Worm (Caenorhabditis elegans) whole organism, late embryonic: ENCODE data around the gene W10G11.3.

Source experiments
- C08G9.2 ChIP-seq: sonication (generic microtip); optimal IDR thresholded peaks from 2 replicates; lab custom pipeline; 2016; ENCODE audit warnings: mild to moderate bottlenecking, missing genetic modification characterization, moderate library complexity, missing compliant biosample characterization
- C38D4.7 ChIP-seq: fragments of 200-800 bp; sonication (Bioruptor generic); optimal IDR thresholded peaks from 2 replicates; lab custom pipeline; 2018; ENCODE audit warnings: mild to moderate bottlenecking, missing genetic modification characterization, moderate library complexity, missing compliant biosample characterization
- F13H6.1 ChIP-seq: sonication (generic microtip); optimal IDR thresholded peaks from 2 replicates; lab custom pipeline; 2016; ENCODE audit warnings: missing genetic modification characterization, missing compliant biosample characterization
- K02D7.2 ChIP-seq: sonication (generic microtip); optimal IDR thresholded peaks from 2 replicates; lab custom pipeline; 2017; ENCODE audit warnings: mild to moderate bottlenecking, missing genetic modification characterization, missing compliant biosample characterization
- T23F11.4 ChIP-seq: fragments of 200-800 bp; sonication (Bioruptor generic); optimal IDR thresholded peaks from 2 replicates; lab custom pipeline; 2018; ENCODE audit warnings: mild to moderate bottlenecking, missing genetic modification characterization, missing compliant biosample characterization
- ama-1 ChIP-seq: fragments of 150-350 bp; optimal IDR thresholded peaks from 2 replicates; lab custom pipeline; 2014
- ceh-14 ChIP-seq: sonication (generic microtip); optimal IDR thresholded peaks from 2 replicates; lab custom pipeline; 2016; ENCODE audit warnings: missing genotype, missing genetic modification characterization, missing compliant biosample characterization
- ceh-18 ChIP-seq: sonication (generic microtip); optimal IDR thresholded peaks from 2 replicates; lab custom pipeline; 2016; ENCODE audit warnings: missing genetic modification characterization, missing compliant biosample characterization
- ceh-2 ChIP-seq: sonication (generic microtip); optimal IDR thresholded peaks from 2 replicates; lab custom pipeline; 2016; ENCODE audit warnings: missing genotype, missing genetic modification characterization, missing compliant biosample characterization
- ceh-24 ChIP-seq: sonication (generic microtip); optimal IDR thresholded peaks from 2 replicates; lab custom pipeline; 2016; ENCODE audit warnings: mild to moderate bottlenecking, missing genetic modification characterization, missing compliant biosample characterization
- ceh-34 ChIP-seq: sonication (generic microtip); optimal IDR thresholded peaks from 2 replicates; lab custom pipeline; 2016; ENCODE audit warnings: mild to moderate bottlenecking, missing genetic modification characterization, missing compliant biosample characterization
- ceh-45 ChIP-seq: fragments of 200-800 bp; sonication (Bioruptor generic); IDR thresholded peaks from 2 replicates; pipeline ENCODE4 v1.3.6; 2022; ENCODE audit warnings: missing genetic modification reagents, missing genetic modification characterization, missing compliant biosample characterization
- ceh-9 ChIP-seq: sonication (generic microtip); optimal IDR thresholded peaks from 2 replicates; lab custom pipeline; 2016; ENCODE audit warnings: mild to moderate bottlenecking, missing genetic modification characterization, inconsistent platforms, missing compliant biosample characterization
- dmd-4 ChIP-seq: sonication (generic microtip); optimal IDR thresholded peaks from 2 replicates; lab custom pipeline; 2016; ENCODE audit warnings: borderline replicate concordance, missing genetic modification characterization, missing compliant biosample characterization
- elt-2 ChIP-seq: sonication (generic microtip); optimal IDR thresholded peaks from 2 replicates; lab custom pipeline; 2016; ENCODE audit warnings: missing genetic modification reagents, missing genetic modification characterization, missing compliant biosample characterization
- elt-4 ChIP-seq: sonication (generic microtip); optimal IDR thresholded peaks from 2 replicates; lab custom pipeline; 2016; ENCODE audit warnings: missing genetic modification characterization, missing compliant biosample characterization
- ets-4 ChIP-seq: sonication (generic microtip); optimal IDR thresholded peaks from 2 replicates; lab custom pipeline; 2016; ENCODE audit warnings: missing genetic modification characterization, missing compliant biosample characterization
- eyg-1 ChIP-seq: sonication (generic microtip); optimal IDR thresholded peaks from 2 replicates; lab custom pipeline; 2016; ENCODE audit warnings: missing genotype, missing genetic modification characterization, missing compliant biosample characterization
- fkh-10 ChIP-seq: fragments of 150-350 bp; optimal IDR thresholded peaks from 2 replicates; lab custom pipeline; 2014; ENCODE audit warnings: missing biosample characterization, missing genetic modification reagents, missing genetic modification characterization
- fkh-6 ChIP-seq: sonication (generic microtip); optimal IDR thresholded peaks from 2 replicates; lab custom pipeline; 2016; ENCODE audit warnings: missing genetic modification characterization, missing compliant biosample characterization
- gmeb-2 ChIP-seq: sonication (generic microtip); optimal IDR thresholded peaks from 2 replicates; lab custom pipeline; 2016; ENCODE audit warnings: missing genetic modification characterization, inconsistent platforms, missing compliant biosample characterization
- hlh-13 ChIP-seq: fragments of 200-800 bp; sonication (Bioruptor generic); optimal IDR thresholded peaks from 2 replicates; lab custom pipeline; 2018; ENCODE audit warnings: mild to moderate bottlenecking, missing genetic modification characterization, missing compliant biosample characterization
- hlh-15 ChIP-seq: sonication (generic microtip); optimal IDR thresholded peaks from 2 replicates; lab custom pipeline; 2016; ENCODE audit warnings: missing genetic modification characterization, missing compliant biosample characterization
- hlh-30 ChIP-seq: sonication (generic microtip); optimal IDR thresholded peaks from 2 replicates; lab custom pipeline; 2017; ENCODE audit warnings: antibody characterized with exemption, missing genetic modification characterization, missing compliant biosample characterization; ENCODE audit not compliant: insufficient read depth
- lim-6 ChIP-seq: sonication (generic microtip); optimal IDR thresholded peaks from 2 replicates; lab custom pipeline; 2016; ENCODE audit warnings: missing genetic modification characterization, missing compliant biosample characterization
- madf-2 ChIP-seq: sonication (generic microtip); optimal IDR thresholded peaks from 2 replicates; lab custom pipeline; 2017; ENCODE audit warnings: missing genetic modification characterization, missing compliant biosample characterization
- mec-3 ChIP-seq: sonication (generic microtip); optimal IDR thresholded peaks from 2 replicates; lab custom pipeline; 2016; ENCODE audit warnings: borderline replicate concordance, missing genetic modification characterization, missing compliant biosample characterization
- nfya-1 ChIP-seq: sonication (generic microtip); optimal IDR thresholded peaks from 2 replicates; lab custom pipeline; 2017; ENCODE audit warnings: missing genetic modification characterization, mild to moderate bottlenecking, missing compliant biosample characterization, antibody characterized with exemption, moderate library complexity
- nhr-11 ChIP-seq: fragments of 150-350 bp; optimal IDR thresholded peaks from 2 replicates; lab custom pipeline; 2014; ENCODE audit warnings: missing biosample characterization, missing genetic modification characterization
- npax-4 ChIP-seq: sonication (generic microtip); optimal IDR thresholded peaks from 2 replicates; lab custom pipeline; 2016; ENCODE audit warnings: missing genetic modification characterization, missing compliant biosample characterization
- odd-2 ChIP-seq: sonication (generic microtip); optimal IDR thresholded peaks from 2 replicates; lab custom pipeline; 2017; ENCODE audit warnings: antibody characterized with exemption, mild to moderate bottlenecking, missing genetic modification characterization, missing compliant biosample characterization
- pax-1 ChIP-seq: fragments of 150-350 bp; optimal IDR thresholded peaks from 2 replicates; lab custom pipeline; 2014; ENCODE audit warnings: missing biosample characterization, missing genetic modification characterization
- pros-1 ChIP-seq: fragments of 150-350 bp; optimal IDR thresholded peaks from 2 replicates; lab custom pipeline; 2014; ENCODE audit warnings: missing biosample characterization, missing genetic modification reagents, missing genetic modification characterization
- rnt-1 ChIP-seq: sonication (generic microtip); optimal IDR thresholded peaks from 2 replicates; lab custom pipeline; 2016; ENCODE audit warnings: missing genetic modification characterization, missing compliant biosample characterization
- sdc-2 ChIP-seq: sonication (generic microtip); optimal IDR thresholded peaks from 2 replicates; lab custom pipeline; 2016; ENCODE audit warnings: missing genotype, missing genetic modification characterization, missing compliant biosample characterization
- sox-4 ChIP-seq: sonication (generic microtip); optimal IDR thresholded peaks from 2 replicates; lab custom pipeline; 2017; ENCODE audit warnings: mild to moderate bottlenecking, missing genetic modification characterization, inconsistent platforms, missing compliant biosample characterization
- syd-9 ChIP-seq: sonication (generic microtip); optimal IDR thresholded peaks from 2 replicates; lab custom pipeline; 2016; ENCODE audit warnings: mild to moderate bottlenecking, missing genetic modification characterization, moderate library complexity, missing compliant biosample characterization
- tbx-2 ChIP-seq: sonication (generic microtip); optimal IDR thresholded peaks from 2 replicates; lab custom pipeline; 2016; ENCODE audit warnings: missing genetic modification characterization, missing compliant biosample characterization
- unc-42 ChIP-seq: sonication (generic microtip); optimal IDR thresholded peaks from 2 replicates; lab custom pipeline; 2016; ENCODE audit warnings: missing genotype, missing genetic modification characterization, missing compliant biosample characterization
- unc-55 ChIP-seq: sonication (generic microtip); optimal IDR thresholded peaks from 2 replicates; lab custom pipeline; 2017; ENCODE audit warnings: missing biosample characterization, missing genetic modification reagents, missing genetic modification characterization
- unc-86 ChIP-seq: sonication (generic microtip); optimal IDR thresholded peaks from 2 replicates; lab custom pipeline; 2016; ENCODE audit warnings: missing genetic modification characterization, missing compliant biosample characterization
- zip-5 ChIP-seq: sonication (generic microtip); optimal IDR thresholded peaks from 2 replicates; lab custom pipeline; 2016; ENCODE audit warnings: missing genetic modification characterization, missing compliant biosample characterization

W10G11.3 gene

DNA sequence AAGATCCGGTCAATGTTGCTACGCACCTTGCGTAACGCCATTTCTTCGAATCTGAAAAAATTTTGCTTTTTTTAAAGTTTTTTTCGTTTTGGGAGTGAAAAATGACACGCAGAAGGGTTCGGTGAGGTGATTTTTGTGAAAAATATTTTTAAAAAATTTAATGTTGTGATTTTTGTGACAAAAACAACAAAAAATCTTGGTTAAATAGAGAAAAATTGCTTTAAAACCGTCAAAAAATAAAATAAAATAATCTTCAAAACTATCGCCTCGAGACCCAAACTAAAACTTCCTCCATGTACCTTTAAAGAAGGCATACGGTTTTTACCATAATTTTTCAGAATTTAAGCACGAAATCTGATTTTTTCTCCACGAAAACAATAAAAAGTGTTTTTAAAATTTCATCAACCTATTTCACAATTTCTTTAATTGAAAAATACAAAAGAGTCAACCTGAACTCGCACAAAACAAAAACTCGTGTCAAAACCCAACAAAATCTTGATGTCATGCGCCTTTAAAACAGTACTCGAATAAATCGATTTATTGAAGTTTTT, 15.9 kb downstream of the W10G11.3 start, which contains the start of gene apd-3:
TSS of gene apd-3 (minus strand) at position 51 of the 551 bp plus-strand sequence.
- TF ChIP-seq fkh-6 (no peak), eyg-1 (tag; lab: Kevin White, UChicago) (no peak), unc-86 (tag; lab: Kevin White, UChicago) (no peak), pros-1 (tag; lab: Kevin White, UChicago) (no peak), hlh-15 (no peak), pax-1 (no peak), hlh-13 (GFP tag; lab: Kevin White, UChicago) (no peak), mec-3 (tag; lab: Kevin White, UChicago) (no peak), ama-1 (lab: Kevin White, UChicago) (no peak), fkh-10 (GFP tag; lab: Kevin White, UChicago) (no peak), npax-4 (no peak), sdc-2 (no peak), rnt-1 (no peak), ceh-45 (GFP tag; lab: Robert Waterston, UW) (no peak), ceh-34 (no peak), K02D7.2 (tag; lab: Kevin White, UChicago) (no peak), madf-2 (tag; lab: Kevin White, UChicago) (no peak), nhr-11 (no peak), dmd-4 (no peak)

DNA sequence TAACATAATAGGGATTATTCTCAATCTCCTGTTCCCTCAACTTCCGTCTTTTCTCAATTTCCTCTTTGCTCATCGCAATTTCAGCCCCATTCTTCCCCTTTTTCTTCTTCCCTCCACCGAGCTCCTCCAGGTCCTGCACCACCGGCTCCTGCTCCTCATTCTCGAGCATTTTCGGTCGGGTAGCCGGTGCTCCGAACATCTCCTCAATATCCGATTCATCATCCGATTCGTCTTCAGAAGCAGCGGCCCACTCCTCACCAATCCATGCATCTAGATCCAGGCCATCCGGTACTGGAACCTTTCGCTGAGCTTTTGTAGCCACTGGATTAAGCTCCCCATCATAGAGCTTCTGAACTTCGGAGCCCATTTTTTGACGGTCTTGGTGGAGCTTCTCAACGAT, 22.2 kb downstream of the W10G11.3 start:
- TF ChIP-seq elt-4 (tag; lab: Kevin White, UChicago) (no peak), sox-4 (tag; lab: Kevin White, UChicago) (no peak), syd-9 (no peak), zip-5 (tag; lab: Kevin White, UChicago) (no peak)

DNA sequence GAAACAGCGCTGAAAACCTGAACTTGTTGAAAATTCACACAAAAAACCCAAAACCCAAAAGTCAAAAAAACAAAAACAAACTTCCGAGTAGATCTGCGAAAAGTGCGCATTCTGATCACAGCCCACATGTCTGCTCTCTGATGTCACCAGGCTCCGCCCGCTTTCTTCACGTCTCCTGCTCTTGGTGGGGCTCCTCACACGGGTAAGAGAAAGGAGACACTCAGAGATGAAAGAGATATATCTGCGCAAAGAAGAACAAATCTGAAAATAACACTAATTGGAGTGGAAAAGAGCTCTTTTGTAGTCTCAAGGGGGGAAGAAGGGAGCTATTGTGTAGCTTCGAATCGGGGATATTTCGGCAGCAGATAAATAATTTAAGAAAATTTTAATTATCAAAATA, 34.1 kb downstream of the W10G11.3 start, which contains the start of gene ncs-6:
TSS of gene ncs-6 (minus strand) at position 261 of the 400 bp plus-strand sequence.
- no peak for TF ChIP-seq lim-6 (tag; lab: Kevin White, UChicago)
- no peak for TF ChIP-seq C08G9.2 (tag; lab: Kevin White, UChicago)
- TF ChIP-seq odd-2 (tag; lab: Kevin White, UChicago) = no peak
- TF ChIP-seq ceh-24 (tag; lab: Kevin White, UChicago) = no peak
- no peak for TF ChIP-seq hlh-15
- TF ChIP-seq npax-4 = no peak
- TF ChIP-seq ceh-14 (tag; lab: Kevin White, UChicago) = no peak
- TF ChIP-seq ceh-18 (tag; lab: Kevin White, UChicago) = no peak
- TF ChIP-seq syd-9 = no peak
- TF ChIP-seq ets-4 (tag; lab: Kevin White, UChicago) = no peak
- TF ChIP-seq K02D7.2 (tag; lab: Kevin White, UChicago) = no peak
- TF ChIP-seq F13H6.1 (tag; lab: Kevin White, UChicago) = no peak
- no peak for TF ChIP-seq rnt-1
- TF ChIP-seq mec-3 (tag; lab: Kevin White, UChicago) = no peak
- TF ChIP-seq sox-4 (tag; lab: Kevin White, UChicago) = no peak
- TF ChIP-seq pros-1 (tag; lab: Kevin White, UChicago) = no peak

DNA sequence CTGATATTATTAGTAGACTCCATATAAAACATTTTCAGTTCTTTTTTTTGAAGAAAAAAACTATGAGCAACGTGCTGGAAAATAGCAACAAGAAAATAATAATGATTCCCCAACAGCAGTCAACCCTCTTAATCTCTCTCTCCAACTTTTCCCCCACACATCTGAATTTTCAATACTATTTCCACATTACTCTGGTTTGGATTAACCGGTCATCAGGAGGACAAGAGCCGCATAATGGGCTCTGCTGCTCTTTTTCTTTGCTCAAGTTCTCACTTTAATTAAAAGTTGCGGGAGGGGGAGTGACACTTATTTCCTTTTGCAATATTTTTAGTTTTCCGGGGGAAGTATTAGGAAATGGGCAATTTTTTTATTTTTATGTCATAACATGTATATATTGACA, 34.9 kb downstream of the W10G11.3 start:
- TF ChIP-seq hlh-13 (GFP tag; lab: Kevin White, UChicago) = no peak
- peak; percentile 67 for TF ChIP-seq ceh-14 (tag; lab: Kevin White, UChicago)
- TF ChIP-seq T23F11.4 (GFP tag; lab: Kevin White, UChicago) = no peak
- no peak for TF ChIP-seq fkh-6
- TF ChIP-seq lim-6 (tag; lab: Kevin White, UChicago) = peak; percentile 17
- TF ChIP-seq ceh-34 = no peak
- TF ChIP-seq nfya-1 (tag; lab: Kevin White, UChicago) = no peak
- TF ChIP-seq zip-5 (tag; lab: Kevin White, UChicago) = no peak
- no peak for TF ChIP-seq fkh-10 (GFP tag; lab: Kevin White, UChicago)
- TF ChIP-seq, all 69 proteins: peak for 2

DNA sequence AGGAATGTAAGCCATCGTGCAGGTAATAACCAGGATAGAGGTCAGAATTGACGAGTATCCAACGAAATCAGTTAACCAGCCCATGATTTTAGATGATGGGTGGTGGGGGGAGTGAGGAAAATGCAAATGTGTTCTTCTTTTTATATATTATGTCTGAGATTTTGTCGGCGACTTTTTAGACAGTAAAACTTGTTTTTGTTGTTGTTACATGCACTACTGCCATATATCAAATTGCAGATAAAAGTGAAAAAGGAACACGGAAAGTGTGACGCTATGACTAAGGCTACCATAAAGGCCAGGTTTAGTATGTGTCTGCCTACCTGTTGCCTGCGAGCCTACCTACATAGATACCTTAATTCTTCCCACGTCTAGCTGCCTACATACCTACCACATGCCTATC, 38.2 kb downstream of the W10G11.3 start, which contains the start of gene col-72:
TSS of gene col-72 (minus strand) at position 101 of the 400 bp plus-strand sequence.
- no peak for TF ChIP-seq elt-2
- TF ChIP-seq unc-86 (tag; lab: Kevin White, UChicago) = no peak
- no peak for TF ChIP-seq ceh-24 (tag; lab: Kevin White, UChicago)
- no peak for TF ChIP-seq sdc-2
- no peak for TF ChIP-seq ets-4 (tag; lab: Kevin White, UChicago)
- TF ChIP-seq T23F11.4 (GFP tag; lab: Kevin White, UChicago) = no peak
- TF ChIP-seq ceh-18 (tag; lab: Kevin White, UChicago) = no peak
- TF ChIP-seq sox-4 (tag; lab: Kevin White, UChicago) = no peak
- TF ChIP-seq unc-42 (tag; lab: Kevin White, UChicago) = no peak
- no peak for TF ChIP-seq hlh-30
- no peak for TF ChIP-seq nhr-11
- TF ChIP-seq lim-6 (tag; lab: Kevin White, UChicago) = no peak
- TF ChIP-seq C38D4.7 (GFP tag; lab: Kevin White, UChicago) = no peak
- no peak for TF ChIP-seq tbx-2 (tag; lab: Kevin White, UChicago)
- no peak for TF ChIP-seq ceh-2 (tag; lab: Kevin White, UChicago)
- no peak for TF ChIP-seq gmeb-2 (tag; lab: Kevin White, UChicago)
- TF ChIP-seq unc-55 = no peak
- no peak for TF ChIP-seq ceh-9
- TF ChIP-seq elt-4 (tag; lab: Kevin White, UChicago) = no peak
- no peak for TF ChIP-seq odd-2 (tag; lab: Kevin White, UChicago)
